Worm (Caenorhabditis elegans) whole organism, mixed stage, embryonic: Measurements from ENCODE around the gene sre-45.

ENCODE experiments used
- ceh-83 ChIP-seq: fragments of 200-800 bp; sonication (Bioruptor generic); optimal IDR thresholded peaks from 2 replicates; lab custom pipeline; 2018; ENCODE audit warnings: mild to moderate bottlenecking, missing genetic modification characterization, missing compliant biosample characterization
- cnd-1 ChIP-seq: fragments of 200-800 bp; sonication (Bioruptor generic); optimal IDR thresholded peaks from 2 replicates; lab custom pipeline; 2018; ENCODE audit warnings: mild to moderate bottlenecking, missing genetic modification characterization, missing compliant biosample characterization
- elt-3 ChIP-seq: fragments of 150-350 bp; optimal IDR thresholded peaks from 2 replicates; lab custom pipeline; 2014; ENCODE audit warnings: missing biosample characterization, missing genetic modification characterization
- lin-32 ChIP-seq: fragments of 200-800 bp; sonication (Bioruptor generic); optimal IDR thresholded peaks from 2 replicates; lab custom pipeline; 2018; ENCODE audit warnings: mild to moderate bottlenecking, missing genetic modification characterization, missing compliant biosample characterization
- lsy-2 ChIP-seq: fragments of 150-350 bp; optimal IDR thresholded peaks from 2 replicates; lab custom pipeline; 2014; ENCODE audit warnings: missing biosample characterization, missing genetic modification characterization
- pha-4 ChIP-seq: fragments of 150-350 bp; optimal IDR thresholded peaks from 2 replicates; lab custom pipeline; 2018; ENCODE audit warnings: missing biosample characterization, missing genetic modification reagents, missing genetic modification characterization
- unc-120 ChIP-seq: sonication (generic microtip); optimal IDR thresholded peaks from 2 replicates; lab custom pipeline; 2017; ENCODE audit warnings: missing genetic modification characterization, missing compliant biosample characterization; ENCODE audit not compliant: poor library complexity, severe bottlenecking
- unc-39 ChIP-seq: fragments of 150-350 bp; optimal IDR thresholded peaks from 2 replicates; lab custom pipeline; 2014; ENCODE audit warnings: missing biosample characterization, missing genetic modification characterization

DNA sequence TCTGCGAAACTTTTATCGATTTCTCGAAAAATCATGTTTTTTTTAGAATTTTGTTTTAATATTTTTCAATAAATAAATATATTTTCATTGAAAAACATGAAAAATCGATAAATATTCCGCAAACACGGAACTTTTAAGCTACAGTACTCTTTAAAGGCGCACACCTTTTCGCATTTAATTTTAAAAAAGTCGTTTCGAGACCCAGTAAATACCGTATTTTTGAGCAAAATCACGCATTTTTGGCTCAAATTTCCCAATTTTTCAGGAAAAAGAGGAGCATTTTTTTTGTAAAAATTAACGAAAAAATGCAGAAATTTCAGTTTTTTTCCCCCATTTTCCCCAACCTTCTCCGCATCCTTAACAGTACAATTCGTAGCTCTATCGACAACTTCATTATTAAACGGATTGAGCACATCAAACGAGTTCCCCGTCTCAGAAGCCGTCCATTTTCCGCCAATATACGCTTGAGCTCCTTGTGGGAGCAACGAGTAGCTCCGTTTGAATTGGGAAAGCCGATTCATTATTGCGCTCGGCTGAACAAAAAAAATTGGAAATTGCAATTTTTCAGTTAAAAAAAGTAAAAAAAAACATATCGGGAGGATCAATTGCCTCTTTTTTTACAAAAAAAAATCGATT lies 26.3 kb upstream of the sre-45 start, which contains the start of gene alh-7:
- TF ChIP-seq pha-4 (tag; lab: Kevin White, UChicago) (no peak), lsy-2 (tag; lab: Kevin White, UChicago) (no peak), unc-120 (tag; lab: Kevin White, UChicago) (no peak), lin-32 (no peak), cnd-1 (no peak), unc-39 (no peak), ceh-83 (GFP tag; lab: Kevin White, UChicago) (no peak), elt-3 (tag; lab: Kevin White, UChicago) (no peak)
